Fruit fly (Drosophila melanogaster) whole organism, embryonic: Measurements from ENCODE around the gene CG9582.

Experiments used
- BEAF-32 ChIP-seq: fragments of 200-800 bp; sonication (Bioruptor generic); optimal IDR thresholded peaks from 3 replicates; lab custom pipeline; 2017; ENCODE audit warnings: missing biosample characterization, missing genetic modification characterization, mild to moderate bottlenecking, moderate library complexity, missing genetic modification reagents
- CG1024 ChIP-seq: fragments of 200-800 bp; sonication (Bioruptor generic); IDR thresholded peaks from 2 replicates; pipeline ENCODE4 v1.3.6; 2022; ENCODE audit warnings: missing biosample characterization, missing genetic modification characterization
- CG10959 ChIP-seq: fragments of 200-800 bp; sonication (Bioruptor generic); IDR thresholded peaks from 2 replicates; pipeline ENCODE4 v1.3.6; 2022; ENCODE audit warnings: missing biosample characterization, missing genetic modification characterization
- CG11504 ChIP-seq: fragments of 200-800 bp; sonication (Bioruptor generic); optimal IDR thresholded peaks from 3 replicates; lab custom pipeline; 2019; ENCODE audit warnings: missing biosample characterization, mild to moderate bottlenecking, missing genetic modification characterization, moderate library complexity
- CG12071 ChIP-seq: fragments of 200-800 bp; sonication (Bioruptor generic); optimal IDR thresholded peaks from 3 replicates; lab custom pipeline; 2018; ENCODE audit warnings: missing biosample characterization, mild to moderate bottlenecking, missing genetic modification characterization
- CG17385 ChIP-seq: fragments of 200-800 bp; sonication (Bioruptor generic); optimal IDR thresholded peaks from 3 replicates; lab custom pipeline; 2018; ENCODE audit warnings: missing biosample characterization, mild to moderate bottlenecking, missing genetic modification characterization
- CG17612 ChIP-seq: fragments of 200-800 bp; sonication (Bioruptor generic); IDR thresholded peaks from 2 replicates; pipeline ENCODE4 v1.3.6; 2022; ENCODE audit warnings: missing biosample characterization, missing genetic modification characterization
- CG1832 ChIP-seq: fragments of 200-800 bp; sonication (Bioruptor generic); optimal IDR thresholded peaks from 2 replicates; lab custom pipeline; 2017; ENCODE audit warnings: missing biosample characterization, mild to moderate bottlenecking, missing genetic modification characterization, inconsistent platforms
- CG18764 ChIP-seq: fragments of 200-800 bp; sonication (Bioruptor generic); optimal IDR thresholded peaks from 3 replicates; lab custom pipeline; 2016; ENCODE audit warnings: missing biosample characterization, missing genetic modification characterization
- CG31365 ChIP-seq: fragments of 200-800 bp; sonication (Bioruptor generic); optimal IDR thresholded peaks from 2 replicates; lab custom pipeline; 2018; ENCODE audit warnings: missing biosample characterization, mild to moderate bottlenecking, missing genetic modification characterization
- CG31441 ChIP-seq: fragments of 200-800 bp; sonication (Bioruptor generic); IDR thresholded peaks from 2 replicates; pipeline ENCODE4 v1.3.6; 2022; ENCODE audit warnings: missing biosample characterization, missing genetic modification characterization
- CG34376 ChIP-seq: fragments of 200-800 bp; sonication (Bioruptor generic); optimal IDR thresholded peaks from 2 replicates; lab custom pipeline; 2018; ENCODE audit warnings: missing biosample characterization, mild to moderate bottlenecking, missing genetic modification characterization
- CG3726 ChIP-seq: fragments of 200-800 bp; sonication (Bioruptor generic); IDR thresholded peaks from 3 replicates; pipeline ENCODE4, ENCODE4 v1.3.6; 2022; ENCODE audit warnings: missing biosample characterization, missing genetic modification characterization
- CG6272 ChIP-seq: fragments of 200-800 bp; sonication (Bioruptor generic); IDR thresholded peaks from 2 replicates; pipeline ENCODE4 v1.3.6; 2022; ENCODE audit warnings: missing biosample characterization, missing genetic modification characterization
- CG7839 ChIP-seq: fragments of 200-800 bp; sonication (Bioruptor generic); optimal IDR thresholded peaks from 3 replicates; lab custom pipeline; 2018; ENCODE audit warnings: missing biosample characterization, mild to moderate bottlenecking, missing genetic modification characterization, moderate library complexity
- CG7987 ChIP-seq: fragments of 200-800 bp; sonication (Bioruptor generic); optimal IDR thresholded peaks from 2 replicates; lab custom pipeline; 2018; ENCODE audit warnings: missing biosample characterization, mild to moderate bottlenecking, missing genetic modification characterization, moderate library complexity
- CG8290 ChIP-seq, 3 experiments: fragments of 200-800 bp; sonication (Bioruptor generic); optimal IDR thresholded peaks; 2 replicates each; lab custom pipeline; 2016 to 2019; ENCODE audit warnings: missing biosample characterization in 3 of 3, missing genetic modification characterization in 3 of 3, mild to moderate bottlenecking in 2 of 3, moderate library complexity in 1 of 3
- CG9817 ChIP-seq: fragments of 200-800 bp; sonication (Bioruptor generic); optimal IDR thresholded peaks from 2 replicates; lab custom pipeline; 2018; ENCODE audit warnings: missing biosample characterization, mild to moderate bottlenecking, missing genetic modification characterization, moderate library complexity
- Camta ChIP-seq: fragments of 200-800 bp; sonication (Bioruptor generic); optimal IDR thresholded peaks from 2 replicates; lab custom pipeline; 2016; ENCODE audit warnings: missing biosample characterization, missing genetic modification characterization
- Dek ChIP-seq: fragments of 200-800 bp; sonication (Bioruptor generic); optimal IDR thresholded peaks from 3 replicates; lab custom pipeline; 2019; ENCODE audit warnings: missing biosample characterization, mild to moderate bottlenecking, missing genetic modification characterization, moderate library complexity
- Dll ChIP-seq: fragments of 200-800 bp; sonication (Bioruptor generic); IDR thresholded peaks from 4 replicates; pipeline ENCODE4 v1.3.6; 2022; ENCODE audit warnings: missing biosample characterization, missing genetic modification characterization; ENCODE audit not compliant: partially characterized antibody
- E2f1 ChIP-seq: fragments of 200-800 bp; sonication (Bioruptor generic); IDR thresholded peaks from 2 replicates; pipeline ENCODE4 v1.3.6; 2022; ENCODE audit warnings: missing biosample characterization, missing genetic modification characterization
- GATAe ChIP-seq: fragments of 200-800 bp; sonication (Bioruptor generic); conservative IDR thresholded peaks from 2 replicates; pipeline ENCODE4 v1.3.6; 2022; ENCODE audit warnings: missing biosample characterization, missing genetic modification characterization
- Hr78 ChIP-seq, 2 experiments: fragments of 200-800 bp in 1 of 2; fragments of >200 bp in 1 of 2; sonication (Bioruptor generic) in 1 of 2; optimal IDR thresholded peaks; 2 replicates each; lab custom pipeline; 2017 to 2019; ENCODE audit warnings: missing biosample characterization in 2 of 2, missing genetic modification characterization in 2 of 2, mild to moderate bottlenecking in 1 of 2, moderate library complexity in 1 of 2
- Nf-YA ChIP-seq: fragments of 200-800 bp; sonication (Bioruptor generic); IDR thresholded peaks from 2 replicates; pipeline ENCODE4 v1.3.6; 2022; ENCODE audit warnings: missing biosample characterization, missing genetic modification characterization
- Sin3A ChIP-seq: fragments of >200 bp; optimal IDR thresholded peaks from 2 replicates; lab custom pipeline; 2018
- Spps ChIP-seq: fragments of 200-800 bp; sonication (Bioruptor generic); optimal IDR thresholded peaks from 2 replicates; lab custom pipeline; 2018; ENCODE audit warnings: missing biosample characterization, mild to moderate bottlenecking, missing genetic modification characterization
- Ssrp ChIP-seq: fragments of 200-800 bp; sonication (Bioruptor generic); optimal IDR thresholded peaks from 2 replicates; lab custom pipeline; 2018; ENCODE audit warnings: missing biosample characterization, mild to moderate bottlenecking, missing genetic modification characterization, moderate library complexity
- Taf1 ChIP-seq: fragments of 200-800 bp; sonication (Bioruptor generic); IDR thresholded peaks from 2 replicates; pipeline ENCODE4 v1.3.6; 2022; ENCODE audit warnings: missing biosample characterization, missing genetic modification characterization
- Usf ChIP-seq: fragments of 200-800 bp; sonication (Bioruptor generic); optimal IDR thresholded peaks from 2 replicates; lab custom pipeline; 2017; ENCODE audit warnings: missing genotype, missing biosample characterization, missing genetic modification characterization
- abd-A ChIP-seq: fragments of 200-800 bp; sonication (Bioruptor generic); optimal IDR thresholded peaks from 3 replicates; lab custom pipeline; 2019; ENCODE audit warnings: missing biosample characterization, mild to moderate bottlenecking, missing genetic modification characterization, moderate library complexity
- chinmo ChIP-seq: fragments of 200-800 bp; sonication (Bioruptor generic); IDR thresholded peaks from 4 replicates; pipeline ENCODE4 v1.3.6; 2022; ENCODE audit warnings: missing biosample characterization, missing genetic modification characterization; ENCODE audit not compliant: partially characterized antibody
- eve ChIP-seq, 2 experiments: fragments of >200 bp; optimal IDR thresholded peaks; 2 replicates each; lab custom pipeline; 2017; ENCODE audit warnings: missing biosample characterization in 2 of 2, missing genetic modification characterization in 2 of 2
- exex ChIP-seq: fragments of 200-800 bp; sonication (Bioruptor generic); optimal IDR thresholded peaks from 4 replicates; lab custom pipeline; 2018; ENCODE audit warnings: missing biosample characterization, mild to moderate bottlenecking, missing genetic modification characterization, moderate library complexity
- ftz-f1 ChIP-seq: fragments of 200-800 bp; sonication (Bioruptor generic); optimal IDR thresholded peaks from 2 replicates; lab custom pipeline; 2016; ENCODE audit warnings: missing biosample characterization, missing genetic modification characterization
- ham ChIP-seq: fragments of 200-800 bp; sonication (Bioruptor generic); IDR thresholded peaks from 2 replicates; pipeline ENCODE4 v1.3.6; 2022; ENCODE audit warnings: missing biosample characterization, missing genetic modification characterization
- her ChIP-seq: fragments of 200-800 bp; sonication (Bioruptor generic); optimal IDR thresholded peaks from 2 replicates; lab custom pipeline; 2016; ENCODE audit warnings: missing biosample characterization, missing genetic modification characterization
- hkb ChIP-seq, 2 experiments: fragments of 200-800 bp in 1 of 2; fragments of >200 bp in 1 of 2; sonication (Bioruptor generic) in 1 of 2; IDR thresholded peaks in 1 of 2; optimal IDR thresholded peaks in 1 of 2; 2 replicates each; pipeline versions ENCODE4 v1.3.6 to Lab custom; 2017 to 2022; ENCODE audit warnings: missing biosample characterization in 1 of 2, missing genetic modification characterization in 1 of 2
- mam ChIP-seq: fragments of 200-800 bp; sonication (Bioruptor generic); optimal IDR thresholded peaks from 3 replicates; lab custom pipeline; 2016; ENCODE audit warnings: missing biosample characterization, missing genetic modification characterization
- mirr ChIP-seq: fragments of 200-800 bp; sonication (Bioruptor generic); optimal IDR thresholded peaks from 3 replicates; lab custom pipeline; 2018; ENCODE audit warnings: missing biosample characterization, mild to moderate bottlenecking, missing genetic modification characterization
- nom ChIP-seq: fragments of 200-800 bp; sonication (Bioruptor generic); optimal IDR thresholded peaks from 2 replicates; lab custom pipeline; 2017; ENCODE audit warnings: missing biosample characterization, missing genetic modification characterization, mild to moderate bottlenecking, moderate library complexity, missing genetic modification reagents
- oc ChIP-seq: fragments of 200-800 bp; sonication (Bioruptor generic); optimal IDR thresholded peaks from 2 replicates; lab custom pipeline; 2018; ENCODE audit warnings: missing biosample characterization, mild to moderate bottlenecking, missing genetic modification characterization, moderate library complexity
- sob ChIP-seq: fragments of 200-800 bp; sonication (Bioruptor generic); IDR thresholded peaks from 2 replicates; pipeline ENCODE4 v1.3.6; 2022; ENCODE audit warnings: missing biosample characterization, missing genetic modification characterization
- stwl ChIP-seq: fragments of 200-800 bp; sonication (Bioruptor generic); optimal IDR thresholded peaks from 3 replicates; lab custom pipeline; 2018; ENCODE audit warnings: missing biosample characterization, mild to moderate bottlenecking, missing genetic modification characterization, moderate library complexity
- tap ChIP-seq: fragments of 200-800 bp; optimal IDR thresholded peaks from 3 replicates; lab custom pipeline; 2019; ENCODE audit warnings: missing biosample characterization, mild to moderate bottlenecking, missing genetic modification characterization, moderate library complexity
- tgo ChIP-seq: fragments of 200-800 bp; sonication (Bioruptor generic); IDR thresholded peaks from 3 replicates; pipeline ENCODE4 v1.3.6; 2022; ENCODE audit warnings: missing biosample characterization, missing genetic modification characterization
- tll ChIP-seq, 2 experiments: fragments of 200-800 bp in 1 of 2; fragments of >200 bp in 1 of 2; sonication (Bioruptor generic) in 1 of 2; optimal IDR thresholded peaks; 2 replicates each; lab custom pipeline; 2017 to 2019; ENCODE audit warnings: missing biosample characterization in 2 of 2, missing genetic modification characterization in 2 of 2, mild to moderate bottlenecking in 1 of 2, moderate library complexity in 1 of 2
- unpg ChIP-seq: fragments of 200-800 bp; sonication (Bioruptor generic); optimal IDR thresholded peaks from 3 replicates; lab custom pipeline; 2018; ENCODE audit warnings: missing biosample characterization, mild to moderate bottlenecking, missing genetic modification characterization, moderate library complexity
- wor ChIP-seq: fragments of 200-800 bp; sonication (Bioruptor generic); IDR thresholded peaks from 2 replicates; pipeline ENCODE4 v1.3.6; 2022; ENCODE audit warnings: missing biosample characterization, missing genetic modification characterization

CG9582 gene

DNA sequence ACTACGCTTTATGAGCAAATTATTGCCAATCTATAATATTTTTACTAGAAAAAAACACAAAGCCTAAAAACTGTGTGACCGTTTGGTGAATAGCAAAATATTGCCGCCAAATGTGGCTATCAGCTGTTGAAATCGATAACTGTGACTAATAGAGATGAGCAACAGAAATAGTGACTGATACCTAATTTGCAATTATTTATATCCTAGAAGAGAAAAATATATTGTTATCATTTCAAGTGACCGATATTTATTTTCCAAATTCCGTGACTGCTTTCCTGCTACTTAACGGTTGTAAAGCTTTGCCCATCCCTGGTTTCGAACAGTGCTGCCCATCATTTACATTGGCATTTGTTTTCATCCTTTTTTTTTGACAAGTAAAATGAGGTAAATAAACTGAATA lies 34.4 kb downstream of the CG9582 start, which contains the start of the genes alien and CG18661 (continued):
- TF ChIP-seq eve (GFP tag; optimal IDR thresholded peaks at IDR 0.05; lab: Kevin White, UChicago) (no peak), Ssrp (tag; lab: Kevin White, UChicago) (peak; percentile 91), Spps (tag; lab: Kevin White, UChicago) (no peak), Camta (peak; percentile 93), abd-A (no peak), Dek (peak; percentile 84), CG1832 (GFP tag; lab: Kevin White, UChicago) (no peak), her (GFP tag; lab: Kevin White, UChicago) (peak; percentile 78), oc (tag; lab: Kevin White, UChicago) (peak; percentile 44), sob (peak; percentile 90), ham (GFP tag; lab: Robert Waterston, UW) (peak; percentile 71; the same call in 1 of the 2 replicates), CG9817 (tag; lab: Kevin White, UChicago) (peak; percentile 85), CG31365 (tag; lab: Kevin White, UChicago) (no peak), CG6272 (GFP tag; lab: Robert Waterston, UW) (peak; percentile 87), Hr78 (GFP tag; optimal IDR thresholded peaks at IDR 0.05; lab: Kevin White, UChicago) (no peak), tgo (peak; percentile 87), CG18764 (GFP tag; lab: Kevin White, UChicago) (peak; percentile 48), CG3726 (GFP tag; lab: Robert Waterston, UW) (peak; percentile 95; the same call in 1 of the 3 replicates), CG7987 (GFP tag; lab: Kevin White, UChicago) (peak; percentile 54), CG31441 (peak; percentile 88), Sin3A (lab: Kevin White, UChicago) (peak; percentile 52), CG7839 (peak; percentile 87), GATAe (peak; percentile 55; the same call in 1 of the 2 replicates), chinmo (GFP tag; lab: Robert Waterston, UW) (no peak), wor (GFP tag; lab: Robert Waterston, UW) (peak; percentile 62), E2f1 (GFP tag; lab: Robert Waterston, UW) (peak; percentile 84), CG11504 (tag; lab: Kevin White, UChicago) (peak; percentile 90), mam (GFP tag; lab: Kevin White, UChicago) (peak; percentile 98), Dll (peak; percentile 70), CG17612 (peak; percentile 45), CG17385 (GFP tag; lab: Kevin White, UChicago) (peak; percentile 34), Nf-YA (GFP tag; lab: Robert Waterston, UW) (peak; percentile 83), tap (no peak), hkb (optimal IDR thresholded peaks at IDR 0.05; lab: Kevin White, UChicago) (peak; percentile 53), hkb (GFP tag; IDR thresholded peaks at IDR 0.05; lab: Robert Waterston, UW) (peak; percentile 88), Taf1 (GFP tag; lab: Robert Waterston, UW) (peak; percentile 96), CG1024 (GFP tag; lab: Robert Waterston, UW) (peak; percentile 95), tll (GFP tag; optimal IDR thresholded peaks at IDR 0.05; lab: Kevin White, UChicago) (peak in 1 of 2 experiments; percentile 17), CG8290 (GFP tag; optimal IDR thresholded peaks at IDR 0.05; lab: Kevin White, UChicago) (peak; percentile 89), CG8290 (tag; optimal IDR thresholded peaks at IDR 0.05; lab: Kevin White, UChicago) (peak in 1 of 2 experiments; percentile 90)

DNA sequence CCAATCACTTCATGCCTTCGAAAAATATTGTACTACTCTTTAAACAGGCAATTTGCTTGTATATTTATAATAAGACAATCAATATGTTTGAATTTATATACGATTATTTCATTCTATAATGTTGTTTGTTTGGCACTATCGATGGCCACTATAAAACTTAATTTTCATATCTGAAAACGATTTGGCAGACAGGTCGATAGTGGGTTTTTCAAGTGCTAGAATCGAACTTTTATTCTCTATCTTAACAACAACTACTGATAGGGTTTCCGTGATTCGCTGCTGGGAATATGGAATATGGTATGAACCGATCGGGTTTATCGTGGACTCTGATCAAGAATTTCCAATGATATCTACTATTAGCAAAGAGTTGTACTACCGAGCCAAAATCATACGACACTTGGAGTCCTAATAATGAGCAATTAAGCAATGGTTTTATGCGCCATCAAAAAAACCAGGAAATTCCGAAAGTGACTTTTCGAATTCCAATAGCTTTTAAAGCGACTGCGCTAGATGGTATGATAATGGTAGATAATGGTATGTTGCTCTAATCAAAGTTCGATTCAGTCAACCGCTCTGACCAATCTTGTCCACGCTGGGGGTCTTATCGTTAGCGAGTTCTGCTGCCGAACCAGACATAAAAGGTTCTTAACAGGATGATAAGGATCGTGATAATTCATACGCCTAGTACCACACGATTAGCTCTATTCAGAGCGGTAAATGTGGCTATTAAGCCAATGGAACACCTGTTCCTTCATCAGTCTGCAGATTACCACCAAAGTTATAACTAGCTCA lies 37.8 kb downstream of the CG9582 start, which contains the start of gene CG17906:
CG17906 (plus strand) TSS at position 742 of the 792 bp plus-strand sequence.
- TF ChIP-seq CG12071 (GFP tag; lab: Kevin White, UChicago) (no peak), CG10959 (GFP tag; lab: Robert Waterston, UW) (no peak), ftz-f1 (GFP tag; lab: Kevin White, UChicago) (no peak), nom (GFP tag; lab: Kevin White, UChicago) (no peak), CG34376 (GFP tag; lab: Kevin White, UChicago) (peak; percentile 56), unpg (GFP tag; lab: Kevin White, UChicago) (no peak), stwl (no peak), Usf (no peak), exex (tag; lab: Kevin White, UChicago) (peak; percentile 92), mirr (GFP tag; lab: Kevin White, UChicago) (peak; percentile 24), BEAF-32 (GFP tag; lab: Kevin White, UChicago) (no peak)
